Fruit fly (Drosophila melanogaster): ENCODE measurements around the gene kst.

The kst gene

DNA sequence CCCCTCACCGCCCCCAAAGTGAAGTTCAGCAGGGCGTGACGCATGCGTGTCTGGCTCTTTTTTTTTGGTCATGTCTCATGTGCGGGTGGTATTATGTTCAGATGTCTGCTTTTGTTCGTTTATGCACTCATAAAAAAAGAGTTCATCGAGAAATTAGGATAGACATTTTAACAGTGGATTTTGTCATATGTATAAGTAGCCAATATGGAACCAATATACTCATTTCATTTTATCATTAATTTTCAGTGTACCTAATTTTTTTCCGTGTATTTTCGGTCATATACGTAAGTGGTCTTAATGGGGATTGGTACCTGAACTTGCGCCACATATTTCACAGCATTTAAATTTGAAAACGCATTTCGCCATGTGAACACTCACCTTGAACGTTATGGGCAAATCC is 36.3 kb upstream of the kst start (continued):
- TF ChIP-seq CG33557 (GFP tag; optimal IDR thresholded peaks at IDR 0.05) (peak; percentile 3), ash1 (GFP tag; optimal IDR thresholded peaks at IDR 0.05) (no peak), mirr (GFP tag; optimal IDR thresholded peaks at IDR 0.05) (no peak), ind (GFP tag; optimal IDR thresholded peaks at IDR 0.05) (peak; percentile 69), crol (GFP tag; IDR thresholded peaks at IDR 0.05) (no peak), phol (tag; optimal IDR thresholded peaks at IDR 0.05) (peak; percentile 70), bbx (GFP tag; IDR thresholded peaks at IDR 0.05; ENCODE audit: partially characterized antibody) (no peak), nerfin-1 (tag; optimal IDR thresholded peaks at IDR 0.05) (peak; percentile 50), CG17385 (GFP tag; optimal IDR thresholded peaks at IDR 0.05) (peak; percentile 54), CG6272 (GFP tag; IDR thresholded peaks at IDR 0.05) (no peak), tup (GFP tag; optimal IDR thresholded peaks at IDR 0.05) (no peak), Gsc (GFP tag; IDR thresholded peaks at IDR 0.05) (0 out of 2 replicates have a peak, but pooled peaks have one; percentile 39), dm (GFP tag; optimal IDR thresholded peaks at IDR 0.05) (no peak), tin (GFP tag; optimal IDR thresholded peaks at IDR 0.05) (peak; percentile 68), abd-A (tag; optimal IDR thresholded peaks at IDR 0.05) (no peak), mld (GFP tag; IDR thresholded peaks at IDR 0.05; ENCODE audit: partially characterized antibody) (no peak), NfI (GFP tag; optimal IDR thresholded peaks at IDR 0.05) (peak; percentile 1), trem (tag; optimal IDR thresholded peaks at IDR 0.05) (peak; percentile 19), CG6765 (GFP tag; optimal IDR thresholded peaks at IDR 0.05) (no peak), Xbp1 (GFP tag; optimal IDR thresholded peaks at IDR 0.05) (peak; percentile 49), tx (GFP tag; optimal IDR thresholded peaks at IDR 0.05) (no peak), CG32532 (GFP tag; IDR thresholded peaks at IDR 0.05) (no peak), dysf (GFP tag; IDR thresholded peaks at IDR 0.05) (peak; percentile 63), Deaf1 (tag; optimal IDR thresholded peaks at IDR 0.05) (no peak), Bgb (GFP tag; IDR thresholded peaks at IDR 0.05; ENCODE audit: partially characterized antibody) (no peak), CG2712 (tag; optimal IDR thresholded peaks at IDR 0.05) (peak; percentile 73), usp (GFP tag; optimal IDR thresholded peaks at IDR 0.05) (no peak), caup (GFP tag; optimal IDR thresholded peaks at IDR 0.05; ENCODE audit: severe bottlenecking) (peak; percentile 28), chinmo (GFP tag; IDR thresholded peaks at IDR 0.05; ENCODE audit: partially characterized antibody) (no peak), dan (GFP tag; IDR thresholded peaks at IDR 0.05) (no peak), Xrp1 (GFP tag; IDR thresholded peaks at IDR 0.05) (peak; percentile 78), C15 (GFP tag; IDR thresholded peaks at IDR 0.05) (0 out of 3 replicates have a peak, but pooled peaks have one; percentile 55), lmd (GFP tag; IDR thresholded peaks at IDR 0.05) (peak; percentile 60), CG32767 (GFP tag; IDR thresholded peaks at IDR 0.05) (peak; percentile 55; the same call in 1 of the 2 replicates), maf-S (GFP tag; optimal IDR thresholded peaks at IDR 0.05) (no peak), Hr78 (GFP tag; optimal IDR thresholded peaks at IDR 0.05) (no peak), CG7372 (GFP tag; IDR thresholded peaks at IDR 0.05) (0 out of 2 replicates have a peak, but pooled peaks have one; percentile 30), CG17912 (GFP tag; optimal IDR thresholded peaks at IDR 0.05) (no peak), MESR4 (GFP tag; optimal IDR thresholded peaks at IDR 0.05) (no peak), mam (GFP tag; optimal IDR thresholded peaks at IDR 0.05) (peak; percentile 54), CG3847 (GFP tag; IDR thresholded peaks at IDR 0.05) (peak; percentile 50), Kr (GFP tag; optimal IDR thresholded peaks at IDR 0.05) (no peak), btn (GFP tag; optimal IDR thresholded peaks at IDR 0.05) (peak; percentile 63), bowl (GFP tag; IDR thresholded peaks at IDR 0.05) (no peak), CG12659 (GFP tag; optimal IDR thresholded peaks at IDR 0.05) (peak; percentile 7), Dll (GFP tag; IDR thresholded peaks at IDR 0.05; ENCODE audit: partially characterized antibody) (no peak), row (GFP tag; IDR thresholded peaks at IDR 0.05) (peak; percentile 73), CG12071 (GFP tag; optimal IDR thresholded peaks at IDR 0.05) (peak; percentile 65), CG6689 (GFP tag; IDR thresholded peaks at IDR 0.05) (peak; percentile 77), ara (GFP tag; IDR thresholded peaks at IDR 0.05) (peak; percentile 71), Jarid2 (GFP tag; optimal IDR thresholded peaks at IDR 0.05) (no peak)
